Worm (Caenorhabditis elegans) whole organism, late embryonic: ENCODE measurements around the gene Y73B6BL.12.

Experiments
- ceh-48 ChIP-seq: sonication (generic microtip); optimal IDR thresholded peaks from 2 replicates; lab custom pipeline; 2016; ENCODE audit warnings: missing genetic modification characterization, inconsistent platforms, missing compliant biosample characterization
- ets-4 ChIP-seq: sonication (generic microtip); optimal IDR thresholded peaks from 2 replicates; lab custom pipeline; 2016; ENCODE audit warnings: missing genetic modification characterization, missing compliant biosample characterization
- hlh-30 ChIP-seq: sonication (generic microtip); optimal IDR thresholded peaks from 2 replicates; lab custom pipeline; 2017; ENCODE audit warnings: antibody characterized with exemption, missing genetic modification characterization, missing compliant biosample characterization; ENCODE audit not compliant: insufficient read depth
- lin-11 ChIP-seq: fragments of 200-800 bp; sonication (Bioruptor generic); optimal IDR thresholded peaks from 2 replicates; lab custom pipeline; 2018; ENCODE audit warnings: mild to moderate bottlenecking, missing genetic modification characterization, missing compliant biosample characterization
- pha-2 ChIP-seq: sonication (generic microtip); optimal IDR thresholded peaks from 2 replicates; lab custom pipeline; 2017; ENCODE audit warnings: mild to moderate bottlenecking, missing genetic modification characterization, missing compliant biosample characterization
- pqm-1 ChIP-seq: sonication (generic microtip); optimal IDR thresholded peaks from 2 replicates; lab custom pipeline; 2016; ENCODE audit warnings: missing genetic modification characterization, missing compliant biosample characterization
- ref-2 ChIP-seq: sonication (generic microtip); optimal IDR thresholded peaks from 2 replicates; lab custom pipeline; 2016; ENCODE audit warnings: missing genetic modification characterization, missing compliant biosample characterization
- sox-4 ChIP-seq: sonication (generic microtip); optimal IDR thresholded peaks from 2 replicates; lab custom pipeline; 2017; ENCODE audit warnings: mild to moderate bottlenecking, missing genetic modification characterization, inconsistent platforms, missing compliant biosample characterization
- tbx-2 ChIP-seq: sonication (generic microtip); optimal IDR thresholded peaks from 2 replicates; lab custom pipeline; 2016; ENCODE audit warnings: missing genetic modification characterization, missing compliant biosample characterization
- unc-42 ChIP-seq: sonication (generic microtip); optimal IDR thresholded peaks from 2 replicates; lab custom pipeline; 2016; ENCODE audit warnings: missing genotype, missing genetic modification characterization, missing compliant biosample characterization
- unc-55 ChIP-seq: sonication (generic microtip); optimal IDR thresholded peaks from 2 replicates; lab custom pipeline; 2017; ENCODE audit warnings: missing biosample characterization, missing genetic modification reagents, missing genetic modification characterization
- ztf-16 ChIP-seq: sonication (generic microtip); optimal IDR thresholded peaks from 2 replicates; lab custom pipeline; 2017; ENCODE audit warnings: missing genetic modification characterization, missing compliant biosample characterization

DNA sequence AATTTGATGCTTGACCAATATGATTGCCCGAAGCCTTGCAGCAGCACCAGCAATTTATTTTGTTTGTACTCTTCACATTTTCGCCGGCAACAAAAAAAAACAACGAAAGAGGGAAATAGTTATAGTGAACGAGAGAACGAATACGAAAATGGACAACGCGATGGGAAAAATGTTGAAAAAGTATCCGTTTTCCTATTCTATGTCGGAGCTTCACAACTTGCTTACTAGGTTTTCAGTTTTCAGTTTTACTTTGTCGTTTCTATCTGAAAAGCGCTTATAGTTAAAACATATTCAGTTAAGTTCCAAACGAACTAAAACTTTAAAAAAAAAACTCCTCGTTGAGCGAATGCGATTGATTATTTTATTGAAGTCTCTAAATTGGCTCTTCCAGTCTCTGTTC is 10.9 kb upstream of the Y73B6BL.12 start:
- no peak for TF ChIP-seq sox-4 (tag; lab: Kevin White, UChicago)
- TF ChIP-seq hlh-30 = no peak
- no peak for TF ChIP-seq pha-2 (tag; lab: Kevin White, UChicago)
- TF ChIP-seq unc-42 (tag; lab: Kevin White, UChicago) = no peak
- TF ChIP-seq ref-2 (tag; lab: Kevin White, UChicago) = no peak
- TF ChIP-seq ztf-16 (tag; lab: Kevin White, UChicago) = no peak
- no peak for TF ChIP-seq tbx-2 (tag; lab: Kevin White, UChicago)
- no peak for TF ChIP-seq pqm-1 (tag; lab: Kevin White, UChicago)
- no peak for TF ChIP-seq unc-55 (GFP tag; lab: Kevin White, UChicago)
- TF ChIP-seq ceh-48 (tag; lab: Kevin White, UChicago) = no peak
- TF ChIP-seq ets-4 (tag; lab: Kevin White, UChicago) = no peak
- TF ChIP-seq lin-11 (tag; lab: Kevin White, UChicago) = no peak
